Fruit fly (Drosophila melanogaster): Measurements from ENCODE around the gene CG7600.
A peak's percentile ranks its signal among the peaks of the same experiment; 100 is the strongest.

The CG7600 gene

dm6 chr3L:11260275-11260734 is 49.7 kb downstream of the CG7600 start (continued):
- TF ChIP-seq lbe (GFP tag; optimal IDR thresholded peaks at IDR 0.05) = no peak
- TF ChIP-seq Atf6 (GFP tag; IDR thresholded peaks at IDR 0.05) = peak; percentile 86
- TF ChIP-seq aop (GFP tag; IDR thresholded peaks at IDR 0.05) = no peak
- peak; percentile 68 for TF ChIP-seq H2.0 (GFP tag; IDR thresholded peaks at IDR 0.05)
- peak; percentile 88 for TF ChIP-seq CG32767 (GFP tag; IDR thresholded peaks at IDR 0.05)
- no peak for TF ChIP-seq CG7963 (GFP tag; IDR thresholded peaks at IDR 0.05; ENCODE audit: partially characterized antibody)
- peak; percentile 85 for TF ChIP-seq Oli (tag; optimal IDR thresholded peaks at IDR 0.05)
- peak; percentile 88 for TF ChIP-seq CG10209 (GFP tag; optimal IDR thresholded peaks at IDR 0.05)
- TF ChIP-seq CG12219 (GFP tag; optimal IDR thresholded peaks at IDR 0.05) = peak; percentile 75
- TF ChIP-seq Doc3 (GFP tag; IDR thresholded peaks at IDR 0.05; ENCODE audit: partially characterized antibody) = no peak
- TF ChIP-seq CG10565 (GFP tag; optimal IDR thresholded peaks at IDR 0.05) = no peak
- TF ChIP-seq CG2120 (GFP tag; optimal IDR thresholded peaks at IDR 0.05) = peak; percentile 91
- peak; percentile 40 for TF ChIP-seq CG11723 (GFP tag; optimal IDR thresholded peaks at IDR 0.05)
- peak; percentile 55 for TF ChIP-seq ssp (GFP tag; IDR thresholded peaks at IDR 0.05)
- TF ChIP-seq salm (tag; optimal IDR thresholded peaks at IDR 0.05) = peak; percentile 30
- TF ChIP-seq CG1529 (GFP tag; optimal IDR thresholded peaks at IDR 0.05) = peak; percentile 53
- peak; percentile 36 for TF ChIP-seq CG3407 (GFP tag; optimal IDR thresholded peaks at IDR 0.05)
- TF ChIP-seq D (optimal IDR thresholded peaks at IDR 0.05) = no peak
- peak; percentile 26 for TF ChIP-seq D (GFP tag; optimal IDR thresholded peaks at IDR 0.05)
- peak; percentile 61 for TF ChIP-seq vfl (GFP tag; optimal IDR thresholded peaks at IDR 0.05)
- peak; percentile 75 for TF ChIP-seq ap (GFP tag; IDR thresholded peaks at IDR 0.05)
- TF ChIP-seq trem (tag; optimal IDR thresholded peaks at IDR 0.05) = peak; percentile 57
- peak; percentile 59; the same call in 1 of the 2 replicates for TF ChIP-seq ham (GFP tag; IDR thresholded peaks at IDR 0.05)
- TF ChIP-seq CG16815 (GFP tag; optimal IDR thresholded peaks at IDR 0.05) = peak; percentile 73
- TF ChIP-seq CG11456 (GFP tag; IDR thresholded peaks at IDR 0.05) = 0 out of 3 replicates have a peak, but pooled peaks have one; percentile 57
- peak; percentile 66 for TF ChIP-seq CG4282 (GFP tag; optimal IDR thresholded peaks at IDR 0.05)
- no peak for TF ChIP-seq mld (GFP tag; IDR thresholded peaks at IDR 0.05; ENCODE audit: partially characterized antibody)
- TF ChIP-seq Drgx (GFP tag; IDR thresholded peaks at IDR 0.05) = peak; percentile 47
- no peak for TF ChIP-seq Kr (GFP tag; optimal IDR thresholded peaks at IDR 0.05)
- peak; percentile 80; the same call in 1 of the 3 replicates for TF ChIP-seq so (GFP tag; IDR thresholded peaks at IDR 0.05)
- TF ChIP-seq gem (tag; optimal IDR thresholded peaks at IDR 0.05) = peak; percentile 85
- no peak for TF ChIP-seq h (optimal IDR thresholded peaks at IDR 0.05)
- no peak for TF ChIP-seq crp (GFP tag; optimal IDR thresholded peaks at IDR 0.05)
- peak; percentile 34; the same call in 1 of the 2 replicates for TF ChIP-seq NFAT (GFP tag; IDR thresholded peaks at IDR 0.05)
- peak; percentile 85 for TF ChIP-seq grau (tag; optimal IDR thresholded peaks at IDR 0.05)
- peak; percentile 76 for TF ChIP-seq Rfx (GFP tag; IDR thresholded peaks at IDR 0.05)
- TF ChIP-seq CG4730 (GFP tag; IDR thresholded peaks at IDR 0.05) = peak; percentile 52
- no peak for TF ChIP-seq CG31365 (tag; optimal IDR thresholded peaks at IDR 0.05)
- peak; percentile 44; the same call in 1 of the 2 replicates for TF ChIP-seq wor (GFP tag; IDR thresholded peaks at IDR 0.05)
- TF ChIP-seq Sox102F (GFP tag; optimal IDR thresholded peaks at IDR 0.05) = peak; percentile 77
- TF ChIP-seq Mad (GFP tag; optimal IDR thresholded peaks at IDR 0.05) = peak; percentile 61
- TF ChIP-seq onecut (GFP tag; IDR thresholded peaks at IDR 0.05) = no peak; the same call in 1 of the 2 replicates
- no peak for TF ChIP-seq pita (GFP tag; optimal IDR thresholded peaks at IDR 0.05)
- peak; percentile 81 for TF ChIP-seq lmd (GFP tag; IDR thresholded peaks at IDR 0.05)
- TF ChIP-seq Sox100B (GFP tag; optimal IDR thresholded peaks at IDR 0.05) = peak; percentile 57
- peak; percentile 79 for TF ChIP-seq CG7556 (GFP tag; optimal IDR thresholded peaks at IDR 0.05)
- peak; percentile 42 for TF ChIP-seq emc (GFP tag; optimal IDR thresholded peaks at IDR 0.05)
- peak; percentile 71 for TF ChIP-seq CG1233 (GFP tag; optimal IDR thresholded peaks at IDR 0.05)
- TF ChIP-seq Dfd (GFP tag; optimal IDR thresholded peaks at IDR 0.05) = no peak
- peak in 1 of 2 experiments; percentile 43 for TF ChIP-seq tll (GFP tag; optimal IDR thresholded peaks at IDR 0.05)
- peak; percentile 76 for TF ChIP-seq cwo (GFP tag; optimal IDR thresholded peaks at IDR 0.05)
